Fruit fly (Drosophila melanogaster) whole organism, embryonic: Measurements from ENCODE around the gene mRF1.

ENCODE experiments used
- Bgb ChIP-seq: fragments of 200-800 bp; sonication (Bioruptor generic); IDR thresholded peaks from 2 replicates; pipeline ENCODE4 v1.3.6; 2022; ENCODE audit warnings: missing biosample characterization, missing genetic modification characterization; ENCODE audit not compliant: partially characterized antibody
- CG10654 ChIP-seq: fragments of 200-800 bp; sonication (Bioruptor generic); optimal IDR thresholded peaks from 2 replicates; lab custom pipeline; 2016; ENCODE audit warnings: missing biosample characterization, missing genetic modification characterization
- CG10979 ChIP-seq: fragments of 200-800 bp; sonication (Bioruptor generic); optimal IDR thresholded peaks from 2 replicates; lab custom pipeline; 2018; ENCODE audit warnings: missing biosample characterization, mild to moderate bottlenecking, missing genetic modification characterization, moderate library complexity
- CG11247 ChIP-seq: fragments of 200-800 bp; sonication (Bioruptor generic); IDR thresholded peaks from 2 replicates; pipeline ENCODE4 v1.3.6; 2022; ENCODE audit warnings: missing biosample characterization, missing genetic modification characterization
- CG11456 ChIP-seq: fragments of 200-800 bp; sonication (Bioruptor generic); IDR thresholded peaks from 3 replicates; pipeline ENCODE4 v1.3.6; 2022; ENCODE audit warnings: missing biosample characterization, missing genetic modification characterization
- CG12659 ChIP-seq: fragments of 200-800 bp; sonication (Bioruptor generic); optimal IDR thresholded peaks from 3 replicates; lab custom pipeline; 2017; ENCODE audit warnings: mild to moderate bottlenecking, missing biosample characterization, missing genetic modification reagents, missing genetic modification characterization
- CG12769 ChIP-seq: fragments of 200-800 bp; sonication (Bioruptor generic); optimal IDR thresholded peaks from 2 replicates; lab custom pipeline; 2019; ENCODE audit warnings: missing biosample characterization, mild to moderate bottlenecking, missing genetic modification characterization, moderate library complexity
- CG12942 ChIP-seq: fragments of 200-800 bp; sonication (Bioruptor generic); optimal IDR thresholded peaks from 3 replicates; lab custom pipeline; 2016; ENCODE audit warnings: missing biosample characterization, missing genetic modification characterization
- CG13624 ChIP-seq: fragments of 200-800 bp; sonication (Bioruptor generic); optimal IDR thresholded peaks from 2 replicates; lab custom pipeline; 2016; ENCODE audit warnings: missing biosample characterization, missing genetic modification characterization
- CG13894 ChIP-seq: fragments of 200-800 bp; sonication (Bioruptor generic); optimal IDR thresholded peaks from 3 replicates; lab custom pipeline; 2018; ENCODE audit warnings: missing biosample characterization, mild to moderate bottlenecking, missing genetic modification characterization, moderate library complexity
- CG1603 ChIP-seq: fragments of 200-800 bp; sonication (Bioruptor generic); optimal IDR thresholded peaks from 2 replicates; lab custom pipeline; 2019; ENCODE audit warnings: missing biosample characterization, mild to moderate bottlenecking, missing genetic modification characterization, moderate library complexity
- CG16863 ChIP-seq: fragments of 200-800 bp; sonication (Bioruptor generic); optimal IDR thresholded peaks from 3 replicates; lab custom pipeline; 2016; ENCODE audit warnings: missing biosample characterization, missing genetic modification characterization
- CG17385 ChIP-seq: fragments of 200-800 bp; sonication (Bioruptor generic); optimal IDR thresholded peaks from 3 replicates; lab custom pipeline; 2018; ENCODE audit warnings: missing biosample characterization, mild to moderate bottlenecking, missing genetic modification characterization
- CG2199 ChIP-seq: fragments of 200-800 bp; sonication (Bioruptor generic); IDR thresholded peaks from 3 replicates; pipeline ENCODE4 v1.3.6; 2022; ENCODE audit warnings: missing biosample characterization, missing genetic modification characterization
- CG2712 ChIP-seq: fragments of 200-800 bp; optimal IDR thresholded peaks from 3 replicates; lab custom pipeline; 2019; ENCODE audit warnings: missing biosample characterization, mild to moderate bottlenecking, missing genetic modification characterization, moderate library complexity
- CG3838 ChIP-seq: fragments of 200-800 bp; sonication (Bioruptor generic); optimal IDR thresholded peaks from 3 replicates; lab custom pipeline; 2016; ENCODE audit warnings: missing biosample characterization, missing genetic modification characterization
- CG4424 ChIP-seq: fragments of 200-800 bp; sonication (Bioruptor generic); optimal IDR thresholded peaks from 3 replicates; lab custom pipeline; 2016; ENCODE audit warnings: missing biosample characterization, missing genetic modification characterization
- CG4730 ChIP-seq: fragments of 200-800 bp; sonication (Bioruptor generic); IDR thresholded peaks from 2 replicates; pipeline ENCODE4 v1.3.6; 2022; ENCODE audit warnings: missing biosample characterization, missing genetic modification characterization
- CG6272 ChIP-seq: fragments of 200-800 bp; sonication (Bioruptor generic); IDR thresholded peaks from 2 replicates; pipeline ENCODE4 v1.3.6; 2022; ENCODE audit warnings: missing biosample characterization, missing genetic modification characterization
- CG8089 ChIP-seq: fragments of 200-800 bp; sonication (Bioruptor generic); optimal IDR thresholded peaks from 3 replicates; lab custom pipeline; 2016; ENCODE audit warnings: missing biosample characterization, missing genetic modification characterization
- Chrac-16 ChIP-seq: fragments of 200-800 bp; sonication (Bioruptor generic); optimal IDR thresholded peaks from 3 replicates; lab custom pipeline; 2016; ENCODE audit warnings: missing biosample characterization, missing genetic modification characterization
- CoRest ChIP-seq: fragments of 200-800 bp; sonication (Bioruptor generic); optimal IDR thresholded peaks from 3 replicates; lab custom pipeline; 2018; ENCODE audit warnings: missing biosample characterization, mild to moderate bottlenecking, missing genetic modification characterization, moderate library complexity
- E2f1 ChIP-seq: fragments of 200-800 bp; sonication (Bioruptor generic); IDR thresholded peaks from 2 replicates; pipeline ENCODE4 v1.3.6; 2022; ENCODE audit warnings: missing biosample characterization, missing genetic modification characterization
- Meics ChIP-seq: fragments of 200-800 bp; sonication (Bioruptor generic); optimal IDR thresholded peaks from 2 replicates; lab custom pipeline; 2017; ENCODE audit warnings: missing biosample characterization, mild to moderate bottlenecking, missing genetic modification characterization
- Sox102F ChIP-seq: fragments of 200-800 bp; sonication (Bioruptor generic); optimal IDR thresholded peaks from 2 replicates; lab custom pipeline; 2018; ENCODE audit warnings: missing biosample characterization, mild to moderate bottlenecking, missing genetic modification characterization, moderate library complexity
- Taf1 ChIP-seq: fragments of 200-800 bp; sonication (Bioruptor generic); IDR thresholded peaks from 2 replicates; pipeline ENCODE4 v1.3.6; 2022; ENCODE audit warnings: missing biosample characterization, missing genetic modification characterization
- Xrp1 ChIP-seq: fragments of 200-800 bp; sonication (Bioruptor generic); IDR thresholded peaks from 2 replicates; pipeline ENCODE4 v1.3.6; 2022; ENCODE audit warnings: missing biosample characterization, missing genetic modification characterization
- ara ChIP-seq: fragments of 200-800 bp; sonication (Bioruptor generic); IDR thresholded peaks from 2 replicates; pipeline ENCODE4 v1.3.6; 2022; ENCODE audit warnings: missing biosample characterization, missing genetic modification characterization
- bcd ChIP-seq: fragments of 200-800 bp; sonication (Bioruptor generic); optimal IDR thresholded peaks from 2 replicates; lab custom pipeline; 2017; ENCODE audit warnings: missing biosample characterization, mild to moderate bottlenecking, missing genetic modification characterization
- chif ChIP-seq, 2 experiments: fragments of 200-800 bp; sonication (Bioruptor generic); optimal IDR thresholded peaks; 3 replicates each; lab custom pipeline; 2016; ENCODE audit warnings: missing biosample characterization in 2 of 2, missing genetic modification characterization in 2 of 2
- dmrt99B ChIP-seq: fragments of 200-800 bp; sonication (Bioruptor generic); optimal IDR thresholded peaks from 2 replicates; lab custom pipeline; 2018; ENCODE audit warnings: missing biosample characterization, mild to moderate bottlenecking, missing genetic modification characterization, moderate library complexity
- ewg ChIP-seq: fragments of 200-800 bp; sonication (Bioruptor generic); optimal IDR thresholded peaks from 3 replicates; lab custom pipeline; 2017; ENCODE audit warnings: mild to moderate bottlenecking, missing biosample characterization, missing genetic modification reagents, missing genetic modification characterization
- fd96Cb ChIP-seq: fragments of 200-800 bp; sonication (Bioruptor generic); optimal IDR thresholded peaks from 2 replicates; lab custom pipeline; 2018; ENCODE audit warnings: missing biosample characterization, mild to moderate bottlenecking, missing genetic modification characterization, moderate library complexity
- grn ChIP-seq: fragments of 200-800 bp; sonication (Bioruptor generic); optimal IDR thresholded peaks from 3 replicates; lab custom pipeline; 2017; ENCODE audit warnings: missing biosample characterization, missing genetic modification characterization
- gsb ChIP-seq: fragments of 200-800 bp; sonication (Bioruptor generic); IDR thresholded peaks from 2 replicates; pipeline ENCODE4 v1.3.6; 2022; ENCODE audit warnings: missing biosample characterization, missing genetic modification characterization
- gt ChIP-seq: fragments of 200-800 bp; sonication (Bioruptor generic); IDR thresholded peaks from 2 replicates; pipeline ENCODE4 v1.3.6; 2022; ENCODE audit warnings: missing biosample characterization, missing genetic modification characterization
- insv ChIP-seq, 2 experiments: fragments of 200-800 bp; sonication (Bioruptor generic); optimal IDR thresholded peaks; 3 replicates each; lab custom pipeline; 2016 to 2018; ENCODE audit warnings: missing biosample characterization in 2 of 2, missing genetic modification characterization in 2 of 2
- lab ChIP-seq: fragments of 200-800 bp; sonication (Bioruptor generic); optimal IDR thresholded peaks from 3 replicates; lab custom pipeline; 2017; ENCODE audit warnings: missing biosample characterization, missing genetic modification characterization, mild to moderate bottlenecking, moderate library complexity, missing genetic modification reagents
- nom ChIP-seq: fragments of 200-800 bp; sonication (Bioruptor generic); optimal IDR thresholded peaks from 2 replicates; lab custom pipeline; 2017; ENCODE audit warnings: missing biosample characterization, missing genetic modification characterization, mild to moderate bottlenecking, moderate library complexity, missing genetic modification reagents
- pros ChIP-seq: fragments of 200-800 bp; sonication (Bioruptor generic); optimal IDR thresholded peaks from 3 replicates; lab custom pipeline; 2019; ENCODE audit warnings: missing biosample characterization, mild to moderate bottlenecking, missing genetic modification characterization, moderate library complexity
- scrt ChIP-seq: fragments of 200-800 bp; sonication (Bioruptor generic); optimal IDR thresholded peaks from 2 replicates; lab custom pipeline; 2018; ENCODE audit warnings: missing biosample characterization, mild to moderate bottlenecking, missing genetic modification characterization, moderate library complexity
- sens ChIP-seq: fragments of 200-800 bp; sonication (Bioruptor generic); peaks from one replicate; lab custom pipeline; 2016; ENCODE audit warnings: missing biosample characterization, missing genetic modification characterization
- sens-2 ChIP-seq: fragments of 200-800 bp; sonication (Bioruptor generic); IDR thresholded peaks from 2 replicates; pipeline ENCODE4 v1.3.6; 2022; ENCODE audit warnings: missing biosample characterization, missing genetic modification characterization
- shn ChIP-seq: fragments of 200-800 bp; sonication (Bioruptor generic); optimal IDR thresholded peaks from 3 replicates; lab custom pipeline; 2016; ENCODE audit warnings: missing biosample characterization, missing genetic modification characterization
- sisA ChIP-seq: fragments of 200-800 bp; sonication (Bioruptor generic); IDR thresholded peaks from 2 replicates; pipeline ENCODE4 v1.3.6; 2022; ENCODE audit warnings: missing biosample characterization, missing genetic modification characterization
- sob ChIP-seq: fragments of 200-800 bp; sonication (Bioruptor generic); IDR thresholded peaks from 2 replicates; pipeline ENCODE4 v1.3.6; 2022; ENCODE audit warnings: missing biosample characterization, missing genetic modification characterization
- ssp ChIP-seq: fragments of 200-800 bp; sonication (Bioruptor generic); IDR thresholded peaks from 2 replicates; pipeline ENCODE4 v1.3.6; 2022; ENCODE audit warnings: missing biosample characterization, missing genetic modification characterization
- sug ChIP-seq: fragments of 200-800 bp; optimal IDR thresholded peaks from 2 replicates; lab custom pipeline; 2019; ENCODE audit warnings: missing biosample characterization, mild to moderate bottlenecking, missing genetic modification characterization, moderate library complexity
- z ChIP-seq: fragments of 200-800 bp; sonication (Bioruptor generic); IDR thresholded peaks from 3 replicates; pipeline ENCODE4 v1.3.6; 2022; ENCODE audit warnings: missing biosample characterization, missing genetic modification characterization
- zfh1 ChIP-seq: fragments of 200-800 bp; sonication (Bioruptor generic); IDR thresholded peaks from 3 replicates; pipeline ENCODE4 v1.3.6; 2022; ENCODE audit warnings: missing biosample characterization, missing genetic modification characterization

Gene mRF1

dm6 chr2L:13215640-13216129 lies 4.1 kb upstream of the mRF1 start (continued):
- TF ChIP-seq sisA (GFP tag; lab: Robert Waterston, UW) (peak; percentile 49; the same call in 1 of the 2 replicates), ara (peak; percentile 49; the same call in 1 of the 2 replicates), gsb (GFP tag; lab: Robert Waterston, UW) (peak; percentile 24; the same call in 1 of the 2 replicates), sob (peak; percentile 81), CG11456 (GFP tag; lab: Robert Waterston, UW) (peak; percentile 69; the same call in 1 of the 3 replicates), nom (peak; percentile 41), CG11247 (GFP tag; lab: Robert Waterston, UW) (peak; percentile 70), CG8089 (peak; percentile 8), sens (GFP tag; lab: Kevin White, UChicago) (peak; percentile 93), CG16863 (GFP tag; lab: Kevin White, UChicago) (peak; percentile 31), Chrac-16 (GFP tag; lab: Kevin White, UChicago) (peak; percentile 13), CG12769 (tag; lab: Kevin White, UChicago) (peak; percentile 70), CG4730 (GFP tag; lab: Robert Waterston, UW) (peak; percentile 44; the same call in 1 of the 2 replicates), chif (GFP tag; optimal IDR thresholded peaks at IDR 0.05; lab: Kevin White, UChicago) (peak in 1 of 2 experiments; percentile 52), E2f1 (GFP tag; lab: Robert Waterston, UW) (peak; percentile 49; the same call in 1 of the 2 replicates), z (GFP tag; lab: Robert Waterston, UW) (peak; percentile 59; the same call in 2 of the 3 replicates), shn (peak; percentile 44), fd96Cb (peak; percentile 59), insv (GFP tag; optimal IDR thresholded peaks at IDR 0.05; lab: Kevin White, UChicago) (peak in 1 of 2 experiments; percentile 63), ssp (GFP tag; lab: Robert Waterston, UW) (peak; percentile 29; the same call in 1 of the 2 replicates), bcd (GFP tag; lab: Kevin White, UChicago) (peak; percentile 54), gt (GFP tag; lab: Robert Waterston, UW) (peak; percentile 44; the same call in 1 of the 2 replicates), Taf1 (GFP tag; lab: Robert Waterston, UW) (peak; percentile 46; the same call in 1 of the 2 replicates), CG3838 (GFP tag; lab: Kevin White, UChicago) (peak; percentile 27), CG13624 (peak; percentile 71), Sox102F (GFP tag; lab: Kevin White, UChicago) (peak; percentile 38), Xrp1 (GFP tag; lab: Robert Waterston, UW) (peak; percentile 72), scrt (GFP tag; lab: Kevin White, UChicago) (peak; percentile 39), ewg (GFP tag; lab: Kevin White, UChicago) (peak; percentile 38), CG2199 (GFP tag; lab: Robert Waterston, UW) (peak; percentile 86), CG13894 (tag; lab: Kevin White, UChicago) (peak; percentile 90), CG1603 (tag; lab: Kevin White, UChicago) (peak; percentile 46), CG17385 (GFP tag; lab: Kevin White, UChicago) (peak; percentile 50), CG10979 (tag; lab: Kevin White, UChicago) (peak; percentile 42), pros (peak; percentile 98), CG12942 (GFP tag; lab: Kevin White, UChicago) (peak; percentile 19), Bgb (peak; percentile 73), CG12659 (GFP tag; lab: Kevin White, UChicago) (peak; percentile 41), CG10654 (GFP tag; lab: Kevin White, UChicago) (peak; percentile 20), dmrt99B (tag; lab: Kevin White, UChicago) (peak; percentile 65), zfh1 (GFP tag; lab: Robert Waterston, UW) (peak; percentile 77), CoRest (tag; lab: Kevin White, UChicago) (peak; percentile 36), CG6272 (peak; percentile 28; the same call in 1 of the 2 replicates), CG4424 (peak; percentile 35), CG2712 (tag; lab: Kevin White, UChicago) (peak; percentile 53), Meics (GFP tag; lab: Kevin White, UChicago) (peak; percentile 50), sug (tag; lab: Kevin White, UChicago) (peak; percentile 33), lab (GFP tag; lab: Kevin White, UChicago) (peak; percentile 74), sens-2 (GFP tag; lab: Robert Waterston, UW) (0 out of 2 replicates have a peak, but pooled peaks have one; percentile 41), grn (GFP tag; lab: Kevin White, UChicago) (peak; percentile 81)
